Fruit fly (Drosophila melanogaster) whole organism: ENCODE results near the gene CG16775.

ENCODE experiments used
- EcR ChIP-seq, 2 experiments: fragments of >200 bp; optimal IDR thresholded peaks; 2 replicates each; lab custom pipeline; 2017; ENCODE audit warnings: missing biosample characterization in 2 of 2, missing genetic modification characterization in 2 of 2, missing genetic modification reagents in 2 of 2
- pan ChIP-seq: fragments of >200 bp; optimal IDR thresholded peaks from 2 replicates; lab custom pipeline; 2017

- TF ChIP-seq pan (lab: Kevin White, UChicago) (no peak), EcR (GFP tag; optimal IDR thresholded peaks at IDR 0.05; lab: Kevin White, UChicago) (no peak)
These were observed 17.5 kb upstream of the CG16775 start for dm6 chr3L:17903813-17904416.
